Fruit fly (Drosophila melanogaster) whole organism, prepupa: ENCODE results near the gene CG10038.

ENCODE experiments used
- CG11762 ChIP-seq: fragments of 200-800 bp; sonication (Bioruptor generic); optimal IDR thresholded peaks from 3 replicates; lab custom pipeline; 2016; ENCODE audit warnings: missing biosample characterization, missing genetic modification characterization; ENCODE audit not compliant: insufficient read depth
- CG3032 ChIP-seq: fragments of 200-800 bp; optimal IDR thresholded peaks from 2 replicates; lab custom pipeline; 2019; ENCODE audit warnings: missing biosample characterization, mild to moderate bottlenecking, missing genetic modification characterization, moderate library complexity
- CG8319 ChIP-seq: fragments of 200-800 bp; sonication (Bioruptor generic); optimal IDR thresholded peaks from 3 replicates; lab custom pipeline; 2016; ENCODE audit warnings: missing biosample characterization, missing genetic modification characterization

DNA sequence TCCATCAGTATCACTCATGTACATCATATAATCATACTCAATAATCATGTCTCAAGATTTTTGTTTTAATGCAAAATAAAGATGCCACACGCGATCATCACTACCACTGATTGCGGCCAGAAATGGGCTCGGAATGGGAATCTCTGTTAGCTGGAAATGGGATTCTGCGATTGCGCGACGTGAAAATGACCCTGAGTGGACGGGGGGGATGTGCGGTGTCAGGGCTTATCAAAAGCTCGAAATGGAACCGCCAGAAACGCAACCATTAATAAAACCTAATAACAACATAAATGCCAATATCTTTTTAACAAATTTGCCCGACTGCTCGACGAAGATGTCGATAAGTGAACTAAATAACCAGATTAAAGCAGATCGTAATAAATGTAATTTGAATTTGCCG, 34.0 kb downstream of the CG10038 start:
- TF ChIP-seq CG8319, result no peak
- TF ChIP-seq CG3032 (tag; lab: Kevin White, UChicago), result no peak
- no peak for TF ChIP-seq CG11762 (GFP tag; lab: Kevin White, UChicago)
